Worm (Caenorhabditis elegans): ENCODE results near the gene nex-1.

DNA sequence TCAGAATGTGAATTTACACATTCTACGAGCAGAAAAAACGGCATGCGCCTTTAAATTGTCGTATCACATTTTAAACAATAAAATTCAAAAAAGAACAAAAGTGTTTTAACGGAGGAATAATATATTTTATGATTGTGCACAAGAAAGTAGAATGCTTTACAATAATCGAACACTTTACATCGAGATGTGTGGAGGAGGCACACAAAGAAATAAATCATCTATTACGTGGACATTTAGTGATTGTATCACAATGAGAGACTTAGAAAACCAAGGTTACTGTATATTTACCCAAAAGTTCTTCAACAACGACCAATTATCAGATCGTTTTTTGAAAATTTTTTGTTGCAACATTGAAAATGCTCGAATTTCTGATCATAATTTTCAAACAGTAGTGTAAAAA, 15.2 kb upstream of the nex-1 start:
- TF ChIP-seq ama-1 (optimal IDR thresholded peaks at IDR 0.05) (no peak), elt-2 (tag; optimal IDR thresholded peaks at IDR 0.05) (no peak), elt-1 (tag; optimal IDR thresholded peaks at IDR 0.05) (no peak), unc-39 (tag; optimal IDR thresholded peaks at IDR 0.05) (no peak), fkh-10 (GFP tag; optimal IDR thresholded peaks at IDR 0.05) (no peak), jun-1 (tag; optimal IDR thresholded peaks at IDR 0.05) (no peak)
